Worm (Caenorhabditis elegans) whole organism, late embryonic: ENCODE measurements around the gene nspb-7.

ENCODE experiments used
- ceh-19 ChIP-seq: fragments of 200-800 bp; sonication (Bioruptor generic); optimal IDR thresholded peaks from 2 replicates; lab custom pipeline; 2018; ENCODE audit warnings: mild to moderate bottlenecking, missing genetic modification characterization, missing compliant biosample characterization
- ceh-45 ChIP-seq: fragments of 200-800 bp; sonication (Bioruptor generic); IDR thresholded peaks from 2 replicates; pipeline ENCODE4 v1.3.6; 2022; ENCODE audit warnings: missing genetic modification reagents, missing genetic modification characterization, missing compliant biosample characterization
- elt-2 ChIP-seq: sonication (generic microtip); optimal IDR thresholded peaks from 2 replicates; lab custom pipeline; 2016; ENCODE audit warnings: missing genetic modification reagents, missing genetic modification characterization, missing compliant biosample characterization
- ets-4 ChIP-seq: sonication (generic microtip); optimal IDR thresholded peaks from 2 replicates; lab custom pipeline; 2016; ENCODE audit warnings: missing genetic modification characterization, missing compliant biosample characterization
- hlh-30 ChIP-seq: sonication (generic microtip); optimal IDR thresholded peaks from 2 replicates; lab custom pipeline; 2017; ENCODE audit warnings: antibody characterized with exemption, missing genetic modification characterization, missing compliant biosample characterization; ENCODE audit not compliant: insufficient read depth
- nhr-11 ChIP-seq: fragments of 150-350 bp; optimal IDR thresholded peaks from 2 replicates; lab custom pipeline; 2014; ENCODE audit warnings: missing biosample characterization, missing genetic modification characterization
- odd-2 ChIP-seq: sonication (generic microtip); optimal IDR thresholded peaks from 2 replicates; lab custom pipeline; 2017; ENCODE audit warnings: antibody characterized with exemption, mild to moderate bottlenecking, missing genetic modification characterization, missing compliant biosample characterization
- sox-2 ChIP-seq: fragments of 200-800 bp; sonication (Bioruptor generic); IDR thresholded peaks from 2 replicates; pipeline ENCODE4 v1.3.6; 2022; ENCODE audit warnings: missing genetic modification reagents, missing genetic modification characterization, missing compliant biosample characterization
- syd-9 ChIP-seq: sonication (generic microtip); optimal IDR thresholded peaks from 2 replicates; lab custom pipeline; 2016; ENCODE audit warnings: mild to moderate bottlenecking, missing genetic modification characterization, moderate library complexity, missing compliant biosample characterization
- zip-5 ChIP-seq: sonication (generic microtip); optimal IDR thresholded peaks from 2 replicates; lab custom pipeline; 2016; ENCODE audit warnings: missing genetic modification characterization, missing compliant biosample characterization

ce11 chrII:14620730-14621129 lies 42.6 kb downstream of the nspb-7 start:
- no peak for TF ChIP-seq sox-2 (GFP tag; lab: Robert Waterston, UW)
- TF ChIP-seq syd-9 (tag; lab: Kevin White, UChicago) = no peak
- no peak for TF ChIP-seq ets-4 (tag; lab: Kevin White, UChicago)
- no peak for TF ChIP-seq ceh-19 (GFP tag; lab: Kevin White, UChicago)
- TF ChIP-seq hlh-30 = no peak
- no peak for TF ChIP-seq ceh-45
- no peak for TF ChIP-seq odd-2 (tag; lab: Kevin White, UChicago)
- TF ChIP-seq elt-2 (tag; lab: Kevin White, UChicago) = no peak
- TF ChIP-seq nhr-11 = no peak
- TF ChIP-seq zip-5 = no peak
